Fruit fly (Drosophila melanogaster): ENCODE measurements around the gene CG18628.

DNA sequence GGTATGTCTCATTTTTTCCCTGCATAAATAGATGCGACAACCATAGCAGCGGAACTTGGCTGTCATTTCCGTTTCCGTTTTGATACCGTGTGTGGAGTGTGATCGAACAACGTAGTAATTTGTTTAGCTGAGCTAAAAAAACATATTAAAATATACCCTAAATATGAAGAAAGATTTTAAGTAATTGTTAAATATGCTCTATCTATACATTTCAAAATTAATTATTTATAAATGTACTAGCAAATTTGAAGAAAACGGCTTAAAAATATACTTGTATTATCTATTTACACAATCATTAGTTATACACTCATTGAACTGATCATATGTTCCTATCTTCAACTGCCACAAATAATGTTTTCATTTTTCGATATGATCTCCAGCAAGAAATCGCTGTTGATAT lies 13.3 kb upstream of the CG18628 start, which contains the start of gene CG34238:
- no peak for TF ChIP-seq CG1621 (tag; optimal IDR thresholded peaks at IDR 0.05)
- no peak for TF ChIP-seq CG11294 (GFP tag; IDR thresholded peaks at IDR 0.05)
- TF ChIP-seq Ets96B (tag; optimal IDR thresholded peaks at IDR 0.05) = no peak
- no peak for TF ChIP-seq net (GFP tag; optimal IDR thresholded peaks at IDR 0.05)
- TF ChIP-seq Hr4 (GFP tag; optimal IDR thresholded peaks at IDR 0.05) = no peak
- TF ChIP-seq OdsH (GFP tag; optimal IDR thresholded peaks at IDR 0.05) = no peak
- no peak for TF ChIP-seq acj6 (GFP tag; optimal IDR thresholded peaks at IDR 0.05)
- no peak for TF ChIP-seq lz (GFP tag; optimal IDR thresholded peaks at IDR 0.05)
- no peak for TF ChIP-seq CG6854 (GFP tag; optimal IDR thresholded peaks at IDR 0.05)
- TF ChIP-seq CG3032 (tag; optimal IDR thresholded peaks at IDR 0.05) = no peak
- TF ChIP-seq fd85E (GFP tag; optimal IDR thresholded peaks at IDR 0.05) = no peak
- TF ChIP-seq Eip75B (GFP tag; optimal IDR thresholded peaks at IDR 0.05) = no peak
- no peak for TF ChIP-seq dsx (GFP tag; optimal IDR thresholded peaks at IDR 0.05; ENCODE audit: poor library complexity, severe bottlenecking)
